Fruit fly (Drosophila melanogaster): ENCODE results near the gene MED24.

MED24 gene

dm6 chr3L:8153206-8153996, 37.7 kb upstream of the MED24 start (continued):
- peak; percentile 46 for TF ChIP-seq kah (GFP tag; optimal IDR thresholded peaks at IDR 0.05)
- TF ChIP-seq Hr3 (GFP tag; optimal IDR thresholded peaks at IDR 0.05): peak; percentile 43
- no peak for TF ChIP-seq Dref (GFP tag; IDR thresholded peaks at IDR 0.05)
- no peak for TF ChIP-seq Stat92E (GFP tag; optimal IDR thresholded peaks at IDR 0.05)
- TF ChIP-seq Dip2 (GFP tag; IDR thresholded peaks at IDR 0.05): no peak
- TF ChIP-seq seq (GFP tag; IDR thresholded peaks at IDR 0.05): peak; percentile 71
- TF ChIP-seq CoRest (tag; optimal IDR thresholded peaks at IDR 0.05): peak; percentile 60
- TF ChIP-seq gfzf (GFP tag; optimal IDR thresholded peaks at IDR 0.05): no peak
- TF ChIP-seq tio (GFP tag; optimal IDR thresholded peaks at IDR 0.05): peak; percentile 62
- no peak for TF ChIP-seq CG2129 (GFP tag; IDR thresholded peaks at IDR 0.05; ENCODE audit: partially characterized antibody)
- no peak for TF ChIP-seq nom (GFP tag; optimal IDR thresholded peaks at IDR 0.05)
- TF ChIP-seq Mad (GFP tag; optimal IDR thresholded peaks at IDR 0.05): peak; percentile 42
- no peak for TF ChIP-seq CG10959 (GFP tag; IDR thresholded peaks at IDR 0.05)
- no peak for TF ChIP-seq Taf1 (GFP tag; IDR thresholded peaks at IDR 0.05)
- TF ChIP-seq zf30C (GFP tag; optimal IDR thresholded peaks at IDR 0.05): no peak
- no peak for TF ChIP-seq eyg (GFP tag; optimal IDR thresholded peaks at IDR 0.05)
- no peak for TF ChIP-seq CG8359 (GFP tag; optimal IDR thresholded peaks at IDR 0.05; ENCODE audit: borderline replicate concordance)
- TF ChIP-seq CG10431 (GFP tag; optimal IDR thresholded peaks at IDR 0.05): no peak
- peak; percentile 58 for TF ChIP-seq HHEX (GFP tag; optimal IDR thresholded peaks at IDR 0.05)
- no peak for TF ChIP-seq CTCF (GFP tag; optimal IDR thresholded peaks at IDR 0.05)
- peak; percentile 9 for TF ChIP-seq Bdp1 (GFP tag; optimal IDR thresholded peaks at IDR 0.05)
- TF ChIP-seq CG10147 (GFP tag; optimal IDR thresholded peaks at IDR 0.05): no peak
- peak; percentile 48 for TF ChIP-seq Fer1 (GFP tag; optimal IDR thresholded peaks at IDR 0.05)
- no peak for TF ChIP-seq CG16813 (GFP tag; IDR thresholded peaks at IDR 0.05; ENCODE audit: partially characterized antibody)
- no peak for TF ChIP-seq knrl (GFP tag; IDR thresholded peaks at IDR 0.05; ENCODE audit: partially characterized antibody)
- TF ChIP-seq Dfd (GFP tag; optimal IDR thresholded peaks at IDR 0.05): no peak
- TF ChIP-seq sens (GFP tag): peak; percentile 92
- no peak for TF ChIP-seq MTF-1 (GFP tag; optimal IDR thresholded peaks at IDR 0.05; ENCODE audit: borderline replicate concordance)
- peak; percentile 12 for TF ChIP-seq gcm (GFP tag; optimal IDR thresholded peaks at IDR 0.05)
- TF ChIP-seq bowl (GFP tag; IDR thresholded peaks at IDR 0.05): no peak; the same call in 1 of the 2 replicates
- no peak for TF ChIP-seq z (GFP tag; IDR thresholded peaks at IDR 0.05)
- TF ChIP-seq lola (GFP tag; optimal IDR thresholded peaks at IDR 0.05): no peak
- TF ChIP-seq Deaf1 (tag; optimal IDR thresholded peaks at IDR 0.05): no peak
- TF ChIP-seq ac (GFP tag; optimal IDR thresholded peaks at IDR 0.05): no peak
- no peak for TF ChIP-seq repo (GFP tag; optimal IDR thresholded peaks at IDR 0.05)
- no peak for TF ChIP-seq p53 (GFP tag; optimal IDR thresholded peaks at IDR 0.05)
- TF ChIP-seq Abd-B (GFP tag; optimal IDR thresholded peaks at IDR 0.05): peak; percentile 33
- TF ChIP-seq CG10267 (tag; optimal IDR thresholded peaks at IDR 0.05): peak; percentile 35
- peak; percentile 30 for TF ChIP-seq CG12219 (GFP tag; optimal IDR thresholded peaks at IDR 0.05)
- no peak for TF ChIP-seq sug (tag; optimal IDR thresholded peaks at IDR 0.05)
- TF ChIP-seq CG11085 (GFP tag; IDR thresholded peaks at IDR 0.05): 0 out of 2 replicates have a peak, but pooled peaks have one; percentile 14
- TF ChIP-seq zfh2 (GFP tag; optimal IDR thresholded peaks at IDR 0.05): no peak
- no peak for TF ChIP-seq insv (GFP tag; optimal IDR thresholded peaks at IDR 0.05)
- no peak for TF ChIP-seq Opbp (GFP tag; IDR thresholded peaks at IDR 0.05; ENCODE audit: partially characterized antibody)
- peak; percentile 27; the same call in 1 of the 2 replicates for TF ChIP-seq CG4360 (GFP tag; IDR thresholded peaks at IDR 0.05)
- TF ChIP-seq Xbp1 (GFP tag; optimal IDR thresholded peaks at IDR 0.05): peak; percentile 72
- peak; percentile 46 for TF ChIP-seq CG5245 (GFP tag; optimal IDR thresholded peaks at IDR 0.05)
- TF ChIP-seq CG13775 (GFP tag; optimal IDR thresholded peaks at IDR 0.05): peak; percentile 2
- TF ChIP-seq ham (GFP tag; IDR thresholded peaks at IDR 0.05): no peak

Data from whole organism, embryonic.